Fruit fly (Drosophila melanogaster) whole organism, embryonic: Measurements from ENCODE around the gene mRpL16.
A peak's percentile ranks its signal among the peaks of the same experiment; 100 is the strongest.

Experiments
- CG34422 ChIP-seq: fragments of 200-800 bp; sonication (Bioruptor generic); IDR thresholded peaks from 3 replicates; pipeline ENCODE4 v1.3.6; 2022; ENCODE audit warnings: missing biosample characterization, missing genetic modification characterization
- CG42726 ChIP-seq: fragments of 200-800 bp; sonication (Bioruptor generic); IDR thresholded peaks from 2 replicates; pipeline ENCODE4 v1.3.6; 2022; ENCODE audit warnings: missing biosample characterization, missing genetic modification characterization; ENCODE audit not compliant: partially characterized antibody
- E2f1 ChIP-seq: fragments of 200-800 bp; sonication (Bioruptor generic); IDR thresholded peaks from 2 replicates; pipeline ENCODE4 v1.3.6; 2022; ENCODE audit warnings: missing biosample characterization, missing genetic modification characterization
- Oli ChIP-seq: fragments of 200-800 bp; sonication (Bioruptor generic); optimal IDR thresholded peaks from 2 replicates; lab custom pipeline; 2018; ENCODE audit warnings: missing biosample characterization, mild to moderate bottlenecking, missing genetic modification characterization, moderate library complexity
- Side ChIP-seq: fragments of 200-800 bp; sonication (Bioruptor generic); optimal IDR thresholded peaks from 2 replicates; lab custom pipeline; 2016; ENCODE audit warnings: missing biosample characterization, missing genetic modification characterization
- ara ChIP-seq: fragments of 200-800 bp; sonication (Bioruptor generic); IDR thresholded peaks from 2 replicates; pipeline ENCODE4 v1.3.6; 2022; ENCODE audit warnings: missing biosample characterization, missing genetic modification characterization
- ash1 ChIP-seq: fragments of 200-800 bp; sonication (Bioruptor generic); optimal IDR thresholded peaks from 2 replicates; lab custom pipeline; 2018; ENCODE audit warnings: missing biosample characterization, mild to moderate bottlenecking, missing genetic modification characterization
- danr ChIP-seq: fragments of 200-800 bp; sonication (Bioruptor generic); IDR thresholded peaks from 2 replicates; pipeline ENCODE4 v1.3.6; 2022; ENCODE audit warnings: missing biosample characterization, missing genetic modification characterization
- kay ChIP-seq: fragments of 200-800 bp; sonication (Bioruptor generic); optimal IDR thresholded peaks from 2 replicates; lab custom pipeline; 2016; ENCODE audit warnings: missing biosample characterization, missing genetic modification characterization
- nau ChIP-seq: fragments of 200-800 bp; sonication (Bioruptor generic); optimal IDR thresholded peaks from 3 replicates; lab custom pipeline; 2017; ENCODE audit warnings: missing biosample characterization, mild to moderate bottlenecking, missing genetic modification characterization, missing genetic modification reagents
- pnt ChIP-seq: fragments of 200-800 bp; sonication (Bioruptor generic); optimal IDR thresholded peaks from 3 replicates; lab custom pipeline; 2016; ENCODE audit warnings: missing biosample characterization, missing genetic modification characterization

DNA sequence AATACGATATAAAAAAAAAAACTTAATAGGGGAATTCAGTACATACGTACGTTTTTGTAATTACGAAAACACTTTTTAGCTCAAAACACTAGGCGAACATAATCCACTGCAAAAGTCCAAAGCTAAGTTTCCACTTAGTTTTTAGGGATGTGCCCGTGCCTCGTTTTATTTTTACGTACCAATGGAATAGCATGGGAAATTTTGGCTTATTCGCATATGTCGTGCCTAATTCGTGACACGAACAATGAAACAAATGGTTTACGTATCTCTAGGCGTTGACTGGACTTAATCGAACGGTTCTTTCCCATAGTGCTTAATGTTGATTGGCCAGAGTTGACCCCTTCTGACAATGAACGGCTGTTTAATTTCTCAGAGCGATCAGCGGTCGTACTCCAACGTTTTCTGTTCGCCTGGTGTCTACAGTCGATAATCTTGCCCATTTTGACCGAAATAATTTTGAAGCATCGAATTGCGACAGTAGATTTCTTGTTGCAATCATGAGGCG is 10.4 kb upstream of the mRpL16 start, which contains the start of gene CG14818:
- TF ChIP-seq E2f1: peak; percentile 51; the same call in 1 of the 2 replicates
- TF ChIP-seq danr (GFP tag; lab: Robert Waterston, UW): peak; percentile 38; the same call in 1 of the 2 replicates
- no peak for TF ChIP-seq ash1
- peak; percentile 63 for TF ChIP-seq Side
- peak; percentile 34 for TF ChIP-seq Oli (tag; lab: Kevin White, UChicago)
- TF ChIP-seq kay: no peak
- peak; percentile 48; the same call in 1 of the 3 replicates for TF ChIP-seq CG34422 (GFP tag; lab: Robert Waterston, UW)
- peak; percentile 56 for TF ChIP-seq pnt (GFP tag; lab: Kevin White, UChicago)
- peak; percentile 29; the same call in 1 of the 2 replicates for TF ChIP-seq ara
- TF ChIP-seq CG42726 (GFP tag; lab: Robert Waterston, UW): no peak; the same call in 1 of the 2 replicates
- no peak for TF ChIP-seq nau (GFP tag; lab: Kevin White, UChicago)
